Fruit fly (Drosophila melanogaster): ENCODE results near the gene CG31528.
A peak's percentile ranks its signal among the peaks of the same experiment; 100 is the strongest.

Gene CG31528

DNA sequence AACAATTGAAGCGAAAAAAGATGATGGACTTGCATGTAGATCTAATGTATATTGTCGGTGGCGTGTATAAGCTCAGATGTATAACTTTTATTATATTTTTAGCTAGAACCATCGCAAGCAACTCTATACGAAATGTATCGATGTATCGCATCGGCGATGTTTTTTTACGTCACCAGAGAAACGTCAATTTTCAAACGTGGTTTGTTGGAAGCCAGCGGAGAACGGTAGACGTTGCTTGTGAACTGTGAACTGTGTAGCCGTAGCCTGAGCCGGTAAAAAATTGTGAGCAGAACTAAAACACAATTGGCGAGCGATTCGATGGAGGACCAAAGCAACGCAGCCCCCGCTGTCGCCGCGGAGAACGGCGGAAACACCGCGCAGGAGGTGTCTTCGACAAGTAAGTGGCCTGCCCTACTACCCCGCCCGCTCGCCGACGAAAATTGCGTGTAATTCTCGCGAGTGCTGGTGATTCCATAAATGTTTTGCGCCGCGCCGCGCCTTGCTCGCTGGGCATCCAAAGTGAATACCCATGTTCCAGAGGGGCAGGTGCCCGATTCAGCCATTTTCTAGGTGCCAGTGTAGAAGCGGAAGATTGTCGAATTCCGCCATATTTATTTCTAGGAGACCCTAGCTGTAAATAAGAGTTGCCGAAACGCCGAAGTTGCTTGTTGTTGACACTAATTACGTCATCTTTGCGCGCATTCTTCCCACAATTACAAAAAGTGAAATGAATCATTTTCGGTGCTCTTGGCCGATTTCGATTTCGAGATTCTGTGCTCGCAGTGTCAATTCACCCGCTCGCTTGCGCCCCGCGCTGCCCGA, 13.1 kb upstream of the CG31528 start, which contains the start of gene lost (continued):
- TF ChIP-seq CG13775 (GFP tag; optimal IDR thresholded peaks at IDR 0.05) (peak; percentile 32), CG1602 (GFP tag; optimal IDR thresholded peaks at IDR 0.05) (no peak), CG8359 (GFP tag; optimal IDR thresholded peaks at IDR 0.05; ENCODE audit: borderline replicate concordance) (no peak), H2.0 (GFP tag; IDR thresholded peaks at IDR 0.05) (no peak; the same call in 1 of the 2 replicates), CG17186 (GFP tag; optimal IDR thresholded peaks at IDR 0.05) (peak; percentile 55), CG17612 (GFP tag; IDR thresholded peaks at IDR 0.05) (no peak), CG15011 (GFP tag; optimal IDR thresholded peaks at IDR 0.05) (no peak), CG12769 (tag; optimal IDR thresholded peaks at IDR 0.05) (no peak), Abd-B (GFP tag; optimal IDR thresholded peaks at IDR 0.05) (peak; percentile 50), CG4424 (GFP tag; optimal IDR thresholded peaks at IDR 0.05) (no peak), gsb (GFP tag; IDR thresholded peaks at IDR 0.05) (no peak), CG4820 (GFP tag; optimal IDR thresholded peaks at IDR 0.05) (no peak), gt (GFP tag; IDR thresholded peaks at IDR 0.05) (no peak), ems (GFP tag; optimal IDR thresholded peaks at IDR 0.05) (peak; percentile 8), Hey (tag; optimal IDR thresholded peaks at IDR 0.05) (no peak), tll (GFP tag; optimal IDR thresholded peaks at IDR 0.05) (no peak), aop (GFP tag; IDR thresholded peaks at IDR 0.05) (no peak), CG8478 (optimal IDR thresholded peaks at IDR 0.05) (no peak), mld (GFP tag; IDR thresholded peaks at IDR 0.05; ENCODE audit: partially characterized antibody) (peak; percentile 98), grn (GFP tag; optimal IDR thresholded peaks at IDR 0.05) (no peak), CG6791 (GFP tag; IDR thresholded peaks at IDR 0.05; ENCODE audit: partially characterized antibody) (peak; percentile 100), gcm2 (GFP tag; optimal IDR thresholded peaks at IDR 0.05) (no peak), CG6689 (GFP tag; IDR thresholded peaks at IDR 0.05) (peak; percentile 38; the same call in 1 of the 2 replicates), da (GFP tag; optimal IDR thresholded peaks at IDR 0.05) (no peak), Side (GFP tag; optimal IDR thresholded peaks at IDR 0.05) (no peak), CG7987 (GFP tag; optimal IDR thresholded peaks at IDR 0.05) (peak; percentile 38), rib (GFP tag; IDR thresholded peaks at IDR 0.05) (peak; percentile 10; the same call in 1 of the 2 replicates), CG17802 (tag; optimal IDR thresholded peaks at IDR 0.05) (peak; percentile 82), sisA (GFP tag; IDR thresholded peaks at IDR 0.05) (no peak), CG30403 (GFP tag; optimal IDR thresholded peaks at IDR 0.05) (no peak), dimm (GFP tag; IDR thresholded peaks at IDR 0.05) (no peak), Gug (GFP tag; IDR thresholded peaks at IDR 0.05) (peak; percentile 15; the same call in 2 of the 4 replicates), HLH3B (GFP tag; IDR thresholded peaks at IDR 0.05) (no peak), Drgx (GFP tag; IDR thresholded peaks at IDR 0.05) (no peak), CG12744 (GFP tag; optimal IDR thresholded peaks at IDR 0.05) (no peak), mam (GFP tag; optimal IDR thresholded peaks at IDR 0.05) (peak; percentile 29), sob (GFP tag; IDR thresholded peaks at IDR 0.05) (peak; percentile 61), CG14860 (GFP tag; IDR thresholded peaks at IDR 0.05; ENCODE audit: partially characterized antibody) (peak; percentile 98), wdn (GFP tag; IDR thresholded peaks at IDR 0.05) (peak; percentile 17; the same call in 1 of the 2 replicates), Poxn (GFP tag; IDR thresholded peaks at IDR 0.05) (no peak), CG18476 (GFP tag; optimal IDR thresholded peaks at IDR 0.05) (no peak), Kr (GFP tag; optimal IDR thresholded peaks at IDR 0.05) (no peak), repo (GFP tag; optimal IDR thresholded peaks at IDR 0.05) (no peak), Sry-δ (GFP tag; optimal IDR thresholded peaks at IDR 0.05) (peak; percentile 85), Dad (GFP tag; optimal IDR thresholded peaks at IDR 0.05) (no peak), gro (GFP tag; optimal IDR thresholded peaks at IDR 0.05) (no peak), CG7786 (GFP tag; optimal IDR thresholded peaks at IDR 0.05) (no peak), CG7745 (tag; optimal IDR thresholded peaks at IDR 0.05) (no peak), CG43689 (GFP tag; IDR thresholded peaks at IDR 0.05) (no peak), Mrtf (GFP tag; IDR thresholded peaks at IDR 0.05) (no peak), zen (tag; optimal IDR thresholded peaks at IDR 0.05) (no peak)
